Worm (Caenorhabditis elegans): ENCODE data around the gene kle-2.

ce11 chrIII:7973201-7973767 is 31.8 kb downstream of the kle-2 start, which contains the start of the genes eef-1B.1 and aco-2:
- TF ChIP-seq ama-1 (optimal IDR thresholded peaks at IDR 0.05) (no peak), ceh-13 (GFP tag; optimal IDR thresholded peaks at IDR 0.05) (no peak), tbx-11 (GFP tag; IDR thresholded peaks at IDR 0.05) (no peak), pes-1 (GFP tag; IDR thresholded peaks at IDR 0.05) (no peak), sea-1 (GFP tag; conservative IDR thresholded peaks at IDR 0.05) (no peak), flt-1 (GFP tag; IDR thresholded peaks at IDR 0.05) (no peak), ets-7 (tag; optimal IDR thresholded peaks at IDR 0.05) (no peak), ceh-36 (tag; optimal IDR thresholded peaks at IDR 0.05) (no peak)

Data from whole organism, early embryonic.